Worm (Caenorhabditis elegans) whole organism, L3 larva: ENCODE results near the gene tbx-33.

Experiments used
- R02D3.7 ChIP-seq: fragments of 150-350 bp; optimal IDR thresholded peaks from 2 replicates; lab custom pipeline; 2014; ENCODE audit warnings: missing biosample characterization, missing genetic modification characterization
- ZK546.5 ChIP-seq: sonication (generic microtip); optimal IDR thresholded peaks from 2 replicates; lab custom pipeline; 2017; ENCODE audit warnings: missing biosample characterization, missing genetic modification characterization
- aly-2 ChIP-seq: fragments of 150-350 bp; optimal IDR thresholded peaks from 2 replicates; lab custom pipeline; 2014; ENCODE audit warnings: missing biosample characterization, missing genetic modification characterization
- ceh-16 ChIP-seq: sonication (generic microtip); optimal IDR thresholded peaks from 2 replicates; lab custom pipeline; 2017; ENCODE audit warnings: missing biosample characterization, missing genetic modification characterization
- ceh-28 ChIP-seq: fragments of 150-350 bp; optimal IDR thresholded peaks from 2 replicates; lab custom pipeline; 2014; ENCODE audit warnings: missing biosample characterization, missing genetic modification reagents, missing genetic modification characterization
- egl-27 ChIP-seq: sonication (generic microtip); optimal IDR thresholded peaks from 4 replicates; lab custom pipeline; 2017; ENCODE audit warnings: missing biosample characterization, missing genetic modification reagents, missing genetic modification characterization
- egl-5 ChIP-seq: fragments of 150-350 bp; optimal IDR thresholded peaks from 2 replicates; lab custom pipeline; 2017; ENCODE audit warnings: missing biosample characterization, missing genetic modification reagents, missing genetic modification characterization, inconsistent platforms
- elt-1 ChIP-seq: fragments of 150-350 bp; optimal IDR thresholded peaks from 2 replicates; lab custom pipeline; 2014; ENCODE audit warnings: missing biosample characterization, missing genetic modification characterization
- elt-2 ChIP-seq: sonication (generic microtip); optimal IDR thresholded peaks from 2 replicates; lab custom pipeline; 2016; ENCODE audit warnings: missing genetic modification reagents, mild to moderate bottlenecking, missing genetic modification characterization, missing compliant biosample characterization
- elt-3 ChIP-seq, 3 experiments: fragments of 150-350 bp in 1 of 3; sonication (generic microtip) in 2 of 3; optimal IDR thresholded peaks; 2 replicates in 2 of 3; 4 replicates in 1 of 3; lab custom pipeline; 2014 to 2017; ENCODE audit warnings: missing biosample characterization in 3 of 3, missing genetic modification characterization in 3 of 3
- eor-1 ChIP-seq, 2 experiments: fragments of 150-350 bp; optimal IDR thresholded peaks; 2 replicates each; lab custom pipeline; 2014 to 2018; ENCODE audit warnings: missing biosample characterization in 2 of 2, missing genetic modification characterization in 2 of 2
- fkh-10 ChIP-seq: sonication (generic microtip); optimal IDR thresholded peaks from 2 replicates; lab custom pipeline; 2017; ENCODE audit warnings: missing biosample characterization, missing genetic modification reagents, missing genetic modification characterization
- fkh-2 ChIP-seq: fragments of 150-350 bp; optimal IDR thresholded peaks from 2 replicates; lab custom pipeline; 2014; ENCODE audit warnings: missing biosample characterization, missing genetic modification reagents, missing genetic modification characterization
- fos-1 ChIP-seq: fragments of 150-350 bp; optimal IDR thresholded peaks from 2 replicates; lab custom pipeline; 2014; ENCODE audit warnings: missing biosample characterization, missing genetic modification characterization
- jun-1 ChIP-seq: fragments of 150-350 bp; optimal IDR thresholded peaks from 2 replicates; lab custom pipeline; 2014; ENCODE audit warnings: missing biosample characterization, missing genetic modification reagents, missing genetic modification characterization
- lin-39 ChIP-seq: fragments of 150-350 bp; optimal IDR thresholded peaks from 2 replicates; lab custom pipeline; 2018; ENCODE audit warnings: missing biosample characterization, missing genetic modification reagents, missing genetic modification characterization
- mdl-1 ChIP-seq: fragments of 150-350 bp; optimal IDR thresholded peaks from 2 replicates; lab custom pipeline; 2014; ENCODE audit warnings: missing biosample characterization, missing genetic modification characterization
- nfya-1 ChIP-seq: sonication (generic microtip); optimal IDR thresholded peaks from 2 replicates; lab custom pipeline; 2017; ENCODE audit warnings: missing genetic modification characterization, mild to moderate bottlenecking, missing compliant biosample characterization, antibody characterized with exemption, moderate library complexity; ENCODE audit not compliant: insufficient read depth
- nhr-11 ChIP-seq: fragments of 150-350 bp; optimal IDR thresholded peaks from 2 replicates; lab custom pipeline; 2014; ENCODE audit warnings: missing biosample characterization, missing genetic modification characterization
- nhr-12 ChIP-seq: fragments of 150-350 bp; optimal IDR thresholded peaks from 2 replicates; lab custom pipeline; 2014; ENCODE audit warnings: missing biosample characterization, missing genetic modification characterization
- nhr-237 ChIP-seq: fragments of 150-350 bp; optimal IDR thresholded peaks from 2 replicates; lab custom pipeline; 2014; ENCODE audit warnings: missing biosample characterization, missing genetic modification characterization
- nhr-25 ChIP-seq: sonication (generic microtip); optimal IDR thresholded peaks from 2 replicates; lab custom pipeline; 2017; ENCODE audit warnings: missing biosample characterization, missing genetic modification characterization
- nhr-43 ChIP-seq: sonication (generic microtip); optimal IDR thresholded peaks from 2 replicates; lab custom pipeline; 2016; ENCODE audit warnings: mild to moderate bottlenecking, missing genetic modification characterization, missing compliant biosample characterization; ENCODE audit not compliant: poor library complexity, severe bottlenecking
- nhr-67 ChIP-seq: fragments of 150-350 bp; optimal IDR thresholded peaks from 2 replicates; lab custom pipeline; 2014; ENCODE audit warnings: missing biosample characterization, missing genetic modification characterization
- nhr-76 ChIP-seq: fragments of 150-350 bp; sonication (generic microtip); optimal IDR thresholded peaks from 5 replicates; lab custom pipeline; 2014; ENCODE audit warnings: missing biosample characterization, missing genetic modification characterization
- nhr-77 ChIP-seq: fragments of 150-350 bp; optimal IDR thresholded peaks from 2 replicates; lab custom pipeline; 2014; ENCODE audit warnings: missing biosample characterization, missing genetic modification characterization
- pha-4 ChIP-seq: fragments of 150-350 bp; optimal IDR thresholded peaks from 2 replicates; lab custom pipeline; 2014; ENCODE audit warnings: missing biosample characterization, missing genetic modification reagents, missing genetic modification characterization
- pqm-1 ChIP-seq: fragments of 150-350 bp; optimal IDR thresholded peaks from 2 replicates; lab custom pipeline; 2017; ENCODE audit warnings: missing biosample characterization, missing genetic modification characterization, inconsistent platforms
- skn-1 ChIP-seq: fragments of 150-350 bp; optimal IDR thresholded peaks from 2 replicates; lab custom pipeline; 2014; ENCODE audit warnings: missing biosample characterization, missing genetic modification characterization
- snpc-4 ChIP-seq: fragments of 150-350 bp; optimal IDR thresholded peaks from 2 replicates; lab custom pipeline; 2014; ENCODE audit warnings: missing biosample characterization, missing genetic modification characterization
- tbx-2 ChIP-seq: sonication (generic microtip); optimal IDR thresholded peaks from 2 replicates; lab custom pipeline; 2016; ENCODE audit warnings: mild to moderate bottlenecking, missing genetic modification characterization, missing compliant biosample characterization
- unc-39 ChIP-seq: sonication (generic microtip); optimal IDR thresholded peaks from 4 replicates; lab custom pipeline; 2017; ENCODE audit warnings: missing biosample characterization, missing genetic modification characterization
- zag-1 ChIP-seq: fragments of 150-350 bp; optimal IDR thresholded peaks from 2 replicates; lab custom pipeline; 2014; ENCODE audit warnings: missing biosample characterization, missing genetic modification characterization
- ztf-11 ChIP-seq: fragments of 150-350 bp; optimal IDR thresholded peaks from 2 replicates; lab custom pipeline; 2014; ENCODE audit warnings: missing biosample characterization, missing genetic modification characterization

The tbx-33 gene

ce11 chrIII:11636740-11637139 is at the start of gene tbx-33:
TSS of gene tbx-33 (minus strand) at chrIII:11636840.
- TF ChIP-seq egl-27 (tag; lab: Kevin White, UChicago) (no peak), lin-39 (no peak)

- TF ChIP-seq jun-1 (peak; percentile 30), aly-2 (tag; lab: Kevin White, UChicago) (no peak), mdl-1 (tag; lab: Kevin White, UChicago) (no peak), skn-1 (tag; lab: Kevin White, UChicago) (no peak), pqm-1 (tag; lab: Kevin White, UChicago) (peak; percentile 73), ceh-28 (peak; percentile 4), pha-4 (tag; lab: Kevin White, UChicago) (peak; percentile 31), elt-2 (tag; lab: Kevin White, UChicago) (peak; percentile 92)
Measured at ce11 chrIII:11684770-11685169, 48.1 kb upstream of the tbx-33 start.

ce11 chrIII:11683790-11684189 is 47.1 kb upstream of the tbx-33 start:
- TF ChIP-seq pqm-1 (tag; lab: Kevin White, UChicago) (no peak), elt-3 (tag; optimal IDR thresholded peaks at IDR 0.05; lab: Kevin White, UChicago) (no peak), nhr-67 (tag; lab: Kevin White, UChicago) (no peak), elt-1 (tag; lab: Kevin White, UChicago) (no peak), fkh-10 (GFP tag; lab: Kevin White, UChicago) (no peak), tbx-2 (peak; percentile 56), nfya-1 (tag; lab: Kevin White, UChicago) (no peak)

- TF ChIP-seq R02D3.7 (tag; lab: Kevin White, UChicago) (no peak), fkh-2 (tag; lab: Kevin White, UChicago) (no peak), nhr-77 (tag; lab: Kevin White, UChicago) (no peak), unc-39 (no peak), egl-27 (tag; lab: Kevin White, UChicago) (no peak), nhr-67 (tag; lab: Kevin White, UChicago) (no peak), ztf-11 (tag; lab: Kevin White, UChicago) (no peak), nhr-43 (tag; lab: Kevin White, UChicago) (no peak), eor-1 (tag; optimal IDR thresholded peaks at IDR 0.05; lab: Kevin White, UChicago) (no peak), pha-4 (tag; lab: Kevin White, UChicago) (no peak), skn-1 (tag; lab: Kevin White, UChicago) (no peak), mdl-1 (tag; lab: Kevin White, UChicago) (no peak), jun-1 (no peak)
Measured at ce11 chrIII:11683038-11683437, 46.4 kb upstream of the tbx-33 start.

- TF ChIP-seq nhr-43 (tag; lab: Kevin White, UChicago) (no peak), snpc-4 (tag; lab: Kevin White, UChicago) (no peak), jun-1 (no peak), nhr-12 (no peak), ceh-16 (no peak), zag-1 (tag; lab: Kevin White, UChicago) (no peak), ZK546.5 (tag; lab: Kevin White, UChicago) (no peak), ztf-11 (tag; lab: Kevin White, UChicago) (no peak), pha-4 (tag; lab: Kevin White, UChicago) (no peak), nhr-25 (tag; lab: Kevin White, UChicago) (no peak), fkh-2 (tag; lab: Kevin White, UChicago) (no peak), egl-5 (no peak), ceh-28 (no peak), nhr-76 (tag; lab: Kevin White, UChicago) (no peak), elt-2 (tag; lab: Kevin White, UChicago) (no peak), nhr-237 (tag; lab: Kevin White, UChicago) (no peak), lin-39 (no peak), fos-1 (tag; lab: Kevin White, UChicago) (no peak), nhr-11 (tag; lab: Kevin White, UChicago) (no peak)
Measured at ce11 chrIII:11681461-11682014, 44.9 kb upstream of the tbx-33 start.
